Fruit fly (Drosophila melanogaster) whole organism, embryonic: ENCODE data around the gene Sec8.

ENCODE experiments used
- Ada2b ChIP-seq: fragments of 200-800 bp; sonication (Bioruptor generic); IDR thresholded peaks from 2 replicates; pipeline ENCODE4 v1.3.6; 2022; ENCODE audit warnings: missing biosample characterization, missing genetic modification characterization
- BEAF-32 ChIP-seq: fragments of 200-800 bp; sonication (Bioruptor generic); optimal IDR thresholded peaks from 3 replicates; lab custom pipeline; 2017; ENCODE audit warnings: missing biosample characterization, missing genetic modification characterization, mild to moderate bottlenecking, moderate library complexity, missing genetic modification reagents
- Bgb ChIP-seq: fragments of 200-800 bp; sonication (Bioruptor generic); IDR thresholded peaks from 2 replicates; pipeline ENCODE4 v1.3.6; 2022; ENCODE audit warnings: missing biosample characterization, missing genetic modification characterization; ENCODE audit not compliant: partially characterized antibody
- Blimp-1 ChIP-seq: fragments of 200-800 bp; sonication (Bioruptor generic); optimal IDR thresholded peaks from 3 replicates; lab custom pipeline; 2018; ENCODE audit warnings: missing biosample characterization, missing genetic modification characterization, mild to moderate bottlenecking, moderate library complexity, missing genetic modification reagents
- CG10147 ChIP-seq: fragments of 200-800 bp; sonication (Bioruptor generic); optimal IDR thresholded peaks from 2 replicates; lab custom pipeline; 2019; ENCODE audit warnings: missing biosample characterization, mild to moderate bottlenecking, missing genetic modification characterization, moderate library complexity
- CG11247 ChIP-seq: fragments of 200-800 bp; sonication (Bioruptor generic); IDR thresholded peaks from 2 replicates; pipeline ENCODE4 v1.3.6; 2022; ENCODE audit warnings: missing biosample characterization, missing genetic modification characterization
- CG13123 ChIP-seq: fragments of 200-800 bp; sonication (Bioruptor generic); optimal IDR thresholded peaks from 2 replicates; lab custom pipeline; 2016; ENCODE audit warnings: missing biosample characterization, missing genetic modification characterization
- CG15011 ChIP-seq: fragments of 200-800 bp; sonication (Bioruptor generic); optimal IDR thresholded peaks from 3 replicates; lab custom pipeline; 2018; ENCODE audit warnings: missing biosample characterization, mild to moderate bottlenecking, missing genetic modification characterization
- CG15514 ChIP-seq: fragments of 200-800 bp; sonication (Bioruptor generic); optimal IDR thresholded peaks from 3 replicates; lab custom pipeline; 2017; ENCODE audit warnings: missing biosample characterization, missing genetic modification characterization, mild to moderate bottlenecking, moderate library complexity, missing genetic modification reagents
- CG17802 ChIP-seq: fragments of 200-800 bp; sonication (Bioruptor generic); optimal IDR thresholded peaks from 2 replicates; lab custom pipeline; 2018; ENCODE audit warnings: missing biosample characterization, mild to moderate bottlenecking, missing genetic modification characterization, moderate library complexity
- CG2129 ChIP-seq: fragments of 200-800 bp; sonication (Bioruptor generic); IDR thresholded peaks from 2 replicates; pipeline ENCODE4 v1.3.6; 2022; ENCODE audit warnings: missing biosample characterization, missing genetic modification characterization; ENCODE audit not compliant: partially characterized antibody
- CG31365 ChIP-seq: fragments of 200-800 bp; sonication (Bioruptor generic); optimal IDR thresholded peaks from 2 replicates; lab custom pipeline; 2018; ENCODE audit warnings: missing biosample characterization, mild to moderate bottlenecking, missing genetic modification characterization
- CG32532 ChIP-seq: fragments of 200-800 bp; sonication (Bioruptor generic); IDR thresholded peaks from 2 replicates; pipeline ENCODE4 v1.3.6; 2022; ENCODE audit warnings: missing biosample characterization, missing genetic modification characterization
- CG34224 ChIP-seq: fragments of 200-800 bp; sonication (Bioruptor generic); IDR thresholded peaks from 3 replicates; pipeline ENCODE4 v1.3.6; 2022; ENCODE audit warnings: missing biosample characterization, missing genetic modification characterization; ENCODE audit not compliant: partially characterized antibody
- CG4424 ChIP-seq: fragments of 200-800 bp; sonication (Bioruptor generic); optimal IDR thresholded peaks from 3 replicates; lab custom pipeline; 2016; ENCODE audit warnings: missing biosample characterization, missing genetic modification characterization
- CG4730 ChIP-seq: fragments of 200-800 bp; sonication (Bioruptor generic); IDR thresholded peaks from 2 replicates; pipeline ENCODE4 v1.3.6; 2022; ENCODE audit warnings: missing biosample characterization, missing genetic modification characterization
- CG6791 ChIP-seq: fragments of 200-800 bp; sonication (Bioruptor generic); IDR thresholded peaks from 3 replicates; pipeline ENCODE4 v1.3.6; 2022; ENCODE audit warnings: missing biosample characterization, missing genetic modification characterization; ENCODE audit not compliant: partially characterized antibody
- CG9932 ChIP-seq: fragments of 200-800 bp; sonication (Bioruptor generic); IDR thresholded peaks from 2 replicates; pipeline ENCODE4 v1.3.6; 2022; ENCODE audit warnings: missing biosample characterization, missing genetic modification characterization
- D19A ChIP-seq: fragments of 200-800 bp; optimal IDR thresholded peaks from 3 replicates; lab custom pipeline; 2019; ENCODE audit warnings: missing biosample characterization, mild to moderate bottlenecking, missing genetic modification characterization, moderate library complexity
- Eip74EF ChIP-seq, 2 experiments: fragments of 200-800 bp in 1 of 2; fragments of >200 bp in 1 of 2; sonication (Bioruptor generic) in 1 of 2; optimal IDR thresholded peaks; 2 replicates each; lab custom pipeline; 2017 to 2019; ENCODE audit warnings: missing biosample characterization in 2 of 2, missing genetic modification characterization in 2 of 2, mild to moderate bottlenecking in 1 of 2, moderate library complexity in 1 of 2
- Ets65A ChIP-seq: fragments of 200-800 bp; sonication (Bioruptor generic); peaks from one replicate; lab custom pipeline; 2016; ENCODE audit warnings: missing biosample characterization, missing genetic modification characterization
- NfI ChIP-seq: fragments of 200-800 bp; sonication (Bioruptor generic); optimal IDR thresholded peaks from 3 replicates; lab custom pipeline; 2018; ENCODE audit warnings: missing biosample characterization, mild to moderate bottlenecking, missing genetic modification characterization, moderate library complexity
- Oli ChIP-seq: fragments of 200-800 bp; sonication (Bioruptor generic); optimal IDR thresholded peaks from 2 replicates; lab custom pipeline; 2018; ENCODE audit warnings: missing biosample characterization, mild to moderate bottlenecking, missing genetic modification characterization, moderate library complexity
- PHDP ChIP-seq: fragments of 200-800 bp; sonication (Bioruptor generic); optimal IDR thresholded peaks from 3 replicates; lab custom pipeline; 2018; ENCODE audit warnings: missing biosample characterization, mild to moderate bottlenecking, missing genetic modification characterization, moderate library complexity
- Pdp1 ChIP-seq, 2 experiments: fragments of 200-800 bp; sonication (Bioruptor generic); optimal IDR thresholded peaks; 3 replicates each; lab custom pipeline; 2016; ENCODE audit warnings: missing biosample characterization in 2 of 2, missing genetic modification characterization in 2 of 2, mild to moderate bottlenecking in 1 of 2, moderate library complexity in 1 of 2
- Six4 ChIP-seq: fragments of 200-800 bp; sonication (Bioruptor generic); optimal IDR thresholded peaks from 2 replicates; lab custom pipeline; 2016; ENCODE audit warnings: missing biosample characterization, missing genetic modification characterization
- Trl ChIP-seq, 3 experiments: fragments of >200 bp in 2 of 3; fragments of 200-800 bp in 1 of 3; sonication (Bioruptor generic) in 1 of 3; optimal IDR thresholded peaks; 2 replicates in 1 of 3; 3 replicates in 2 of 3; lab custom pipeline; 2016 to 2017; ENCODE audit warnings: missing biosample characterization in 1 of 3, missing genetic modification characterization in 1 of 3
- ara ChIP-seq: fragments of 200-800 bp; sonication (Bioruptor generic); IDR thresholded peaks from 2 replicates; pipeline ENCODE4 v1.3.6; 2022; ENCODE audit warnings: missing biosample characterization, missing genetic modification characterization
- az2 ChIP-seq: fragments of 200-800 bp; sonication (Bioruptor generic); optimal IDR thresholded peaks from 3 replicates; lab custom pipeline; 2016; ENCODE audit warnings: missing biosample characterization, missing genetic modification characterization
- cas ChIP-seq: fragments of 200-800 bp; sonication (Bioruptor generic); IDR thresholded peaks from 2 replicates; pipeline ENCODE4 v1.3.6; 2022; ENCODE audit warnings: missing biosample characterization, missing genetic modification characterization
- crc ChIP-seq: fragments of 200-800 bp; sonication (Bioruptor generic); optimal IDR thresholded peaks from 2 replicates; lab custom pipeline; 2016; ENCODE audit warnings: missing biosample characterization, missing genetic modification characterization
- cwo ChIP-seq: fragments of 200-800 bp; sonication (Bioruptor generic); optimal IDR thresholded peaks from 3 replicates; lab custom pipeline; 2017; ENCODE audit warnings: missing biosample characterization, missing genetic modification characterization, mild to moderate bottlenecking, moderate library complexity, missing genetic modification reagents
- dimm ChIP-seq: fragments of 200-800 bp; sonication (Bioruptor generic); IDR thresholded peaks from 2 replicates; pipeline ENCODE4 v1.3.6; 2022; ENCODE audit warnings: missing biosample characterization, missing genetic modification characterization
- insv ChIP-seq, 2 experiments: fragments of 200-800 bp; sonication (Bioruptor generic); optimal IDR thresholded peaks; 3 replicates each; lab custom pipeline; 2016 to 2018; ENCODE audit warnings: missing biosample characterization in 2 of 2, missing genetic modification characterization in 2 of 2
- kah ChIP-seq: fragments of 200-800 bp; sonication (Bioruptor generic); optimal IDR thresholded peaks from 2 replicates; lab custom pipeline; 2018; ENCODE audit warnings: missing biosample characterization, mild to moderate bottlenecking, missing genetic modification characterization
- mam ChIP-seq: fragments of 200-800 bp; sonication (Bioruptor generic); optimal IDR thresholded peaks from 3 replicates; lab custom pipeline; 2016; ENCODE audit warnings: missing biosample characterization, missing genetic modification characterization
- scrt ChIP-seq: fragments of 200-800 bp; sonication (Bioruptor generic); optimal IDR thresholded peaks from 2 replicates; lab custom pipeline; 2018; ENCODE audit warnings: missing biosample characterization, mild to moderate bottlenecking, missing genetic modification characterization, moderate library complexity
- sens ChIP-seq: fragments of 200-800 bp; sonication (Bioruptor generic); peaks from one replicate; lab custom pipeline; 2016; ENCODE audit warnings: missing biosample characterization, missing genetic modification characterization
- shn ChIP-seq: fragments of 200-800 bp; sonication (Bioruptor generic); optimal IDR thresholded peaks from 3 replicates; lab custom pipeline; 2016; ENCODE audit warnings: missing biosample characterization, missing genetic modification characterization
- trem ChIP-seq: fragments of 200-800 bp; optimal IDR thresholded peaks from 3 replicates; lab custom pipeline; 2019; ENCODE audit warnings: missing biosample characterization, mild to moderate bottlenecking, missing genetic modification characterization, moderate library complexity
- unc-4 ChIP-seq: fragments of 200-800 bp; sonication (Bioruptor generic); IDR thresholded peaks from 2 replicates; pipeline ENCODE4 v1.3.6; 2022; ENCODE audit warnings: missing biosample characterization, missing genetic modification characterization; ENCODE audit not compliant: partially characterized antibody
- wor ChIP-seq: fragments of 200-800 bp; sonication (Bioruptor generic); IDR thresholded peaks from 2 replicates; pipeline ENCODE4 v1.3.6; 2022; ENCODE audit warnings: missing biosample characterization, missing genetic modification characterization
- zf30C ChIP-seq: fragments of 200-800 bp; sonication (Bioruptor generic); optimal IDR thresholded peaks from 3 replicates; lab custom pipeline; 2018; ENCODE audit warnings: missing biosample characterization, mild to moderate bottlenecking, missing genetic modification characterization

Sec8 gene

dm6 chr3R:5781462-5781861, 22.7 kb upstream of the Sec8 start, which contains the start of gene kat-60L1:
Gene kat-60L1, plus strand, starts transcription at chr3R:5781762.
- TF ChIP-seq Oli (tag; lab: Kevin White, UChicago) (no peak), crc (GFP tag; lab: Kevin White, UChicago) (no peak), Trl (optimal IDR thresholded peaks at IDR 0.05; lab: Kevin White, UChicago) (peak in 1 of 2 experiments; percentile 34), Trl (GFP tag; optimal IDR thresholded peaks at IDR 0.05; lab: Kevin White, UChicago) (no peak), Ets65A (GFP tag; lab: Kevin White, UChicago) (peak; percentile 72), scrt (GFP tag; lab: Kevin White, UChicago) (peak; percentile 30), unc-4 (peak; percentile 14; the same call in 1 of the 2 replicates), dimm (GFP tag; lab: Robert Waterston, UW) (no peak), Pdp1 (GFP tag; optimal IDR thresholded peaks at IDR 0.05; lab: Kevin White, UChicago) (peak in 1 of 2 experiments; percentile 67), BEAF-32 (GFP tag; lab: Kevin White, UChicago) (no peak)

dm6 chr3R:5780976-5781375, 22.2 kb upstream of the Sec8 start, which contains the start of gene CG2082:
Gene CG2082, minus strand, starts transcription at chr3R:5781076.
- TF ChIP-seq sens (GFP tag; lab: Kevin White, UChicago): peak; percentile 25
- TF ChIP-seq ara (GFP tag; lab: Robert Waterston, UW): no peak
- TF ChIP-seq CG9932 (GFP tag; lab: Robert Waterston, UW): no peak

dm6 chr3R:5778731-5779593, 20.2 kb upstream of the Sec8 start, which contains the start of gene jagn:
Gene jagn, plus strand, starts transcription at chr3R:5779315.
- TF ChIP-seq CG32532 (peak; percentile 75), mam (GFP tag; lab: Kevin White, UChicago) (peak; percentile 79), Six4 (peak; percentile 32), CG2129 (GFP tag; lab: Robert Waterston, UW) (peak; percentile 98), az2 (GFP tag; lab: Kevin White, UChicago) (peak; percentile 51), CG4730 (GFP tag; lab: Robert Waterston, UW) (0 out of 2 replicates have a peak, but pooled peaks have one; percentile 28), CG4424 (GFP tag; lab: Kevin White, UChicago) (peak; percentile 47), trem (tag; lab: Kevin White, UChicago) (peak; percentile 77), insv (GFP tag; optimal IDR thresholded peaks at IDR 0.05; lab: Kevin White, UChicago) (peak in 1 of 2 experiments; percentile 86), CG11247 (GFP tag; lab: Robert Waterston, UW) (peak; percentile 64), CG34224 (GFP tag; lab: Robert Waterston, UW) (peak; percentile 98), shn (peak; percentile 59), cas (GFP tag; lab: Robert Waterston, UW) (no peak), Bgb (GFP tag; lab: Robert Waterston, UW) (peak; percentile 100), Blimp-1 (GFP tag; lab: Kevin White, UChicago) (peak; percentile 61), cwo (no peak), NfI (GFP tag; lab: Kevin White, UChicago) (peak; percentile 75), CG15011 (GFP tag; lab: Kevin White, UChicago) (peak; percentile 2), zf30C (GFP tag; lab: Kevin White, UChicago) (no peak), Eip74EF (GFP tag; optimal IDR thresholded peaks at IDR 0.05; lab: Kevin White, UChicago) (peak in 1 of 2 experiments; percentile 15), Ada2b (GFP tag; lab: Robert Waterston, UW) (peak; percentile 50; the same call in 1 of the 2 replicates), CG6791 (peak; percentile 100), D19A (tag; lab: Kevin White, UChicago) (peak; percentile 11), wor (GFP tag; lab: Robert Waterston, UW) (no peak), ara (GFP tag; lab: Robert Waterston, UW) (peak; percentile 44; the same call in 1 of the 2 replicates), CG13123 (GFP tag; lab: Kevin White, UChicago) (no peak), kah (GFP tag; lab: Kevin White, UChicago) (no peak), CG31365 (no peak), CG10147 (no peak), CG17802 (peak; percentile 36), CG15514 (GFP tag; lab: Kevin White, UChicago) (peak; percentile 87), PHDP (tag; lab: Kevin White, UChicago) (peak; percentile 60)
